Fruit fly (Drosophila melanogaster) whole organism, prepupa: ENCODE results near the gene CG31550.
A peak's percentile ranks its signal among the peaks of the same experiment; 100 is the strongest.

Experiments used
- CG11294 ChIP-seq: fragments of 200-800 bp; sonication (Bioruptor generic); IDR thresholded peaks from 2 replicates; pipeline ENCODE4 v1.3.6; 2022; ENCODE audit warnings: missing biosample characterization, missing genetic modification characterization
- CG16779 ChIP-seq: fragments of 200-800 bp; sonication (Bioruptor generic); optimal IDR thresholded peaks from 3 replicates; lab custom pipeline; 2017; ENCODE audit warnings: missing biosample characterization, mild to moderate bottlenecking, missing genetic modification characterization
- Eip75B ChIP-seq: fragments of 200-800 bp; sonication (Bioruptor generic); optimal IDR thresholded peaks from 3 replicates; lab custom pipeline; 2016; ENCODE audit warnings: missing biosample characterization, missing genetic modification characterization
- Gug ChIP-seq: fragments of 200-800 bp; sonication (Bioruptor generic); IDR thresholded peaks from 2 replicates; pipeline ENCODE4 v1.3.6; 2022; ENCODE audit warnings: missing biosample characterization, missing genetic modification characterization
- OdsH ChIP-seq: fragments of 200-800 bp; sonication (Bioruptor generic); optimal IDR thresholded peaks from 3 replicates; lab custom pipeline; 2016; ENCODE audit warnings: missing biosample characterization, missing genetic modification characterization
- Smox ChIP-seq: fragments of 200-800 bp; sonication (Bioruptor generic); optimal IDR thresholded peaks from 3 replicates; lab custom pipeline; 2016; ENCODE audit warnings: missing biosample characterization, missing genetic modification characterization
- cyc ChIP-seq: fragments of 200-800 bp; sonication (Bioruptor generic); optimal IDR thresholded peaks from 3 replicates; lab custom pipeline; 2016; ENCODE audit warnings: missing biosample characterization, missing genetic modification characterization
- esn ChIP-seq: fragments of 200-800 bp; sonication (Bioruptor generic); optimal IDR thresholded peaks from 2 replicates; lab custom pipeline; 2016; ENCODE audit warnings: missing biosample characterization, mild to moderate bottlenecking, missing genetic modification characterization, moderate library complexity
- fd85E ChIP-seq: fragments of 200-800 bp; sonication (Bioruptor generic); optimal IDR thresholded peaks from 3 replicates; lab custom pipeline; 2016; ENCODE audit warnings: missing biosample characterization, missing genetic modification characterization
- lz ChIP-seq: fragments of 200-800 bp; sonication (Bioruptor generic); optimal IDR thresholded peaks from 3 replicates; lab custom pipeline; 2016; ENCODE audit warnings: missing biosample characterization, missing genetic modification characterization
- vri ChIP-seq: fragments of 200-800 bp; sonication (Bioruptor generic); optimal IDR thresholded peaks from 3 replicates; lab custom pipeline; 2016; ENCODE audit warnings: missing biosample characterization, mild to moderate bottlenecking, missing genetic modification characterization

- TF ChIP-seq Gug (GFP tag; lab: Robert Waterston, UW): no peak
- no peak for TF ChIP-seq cyc (GFP tag; lab: Kevin White, UChicago)
- no peak for TF ChIP-seq Eip75B (GFP tag; lab: Kevin White, UChicago)
- no peak for TF ChIP-seq lz (GFP tag; lab: Kevin White, UChicago)
- no peak for TF ChIP-seq Smox (GFP tag; lab: Kevin White, UChicago)
- TF ChIP-seq esn: peak; percentile 29
- no peak for TF ChIP-seq fd85E (GFP tag; lab: Kevin White, UChicago)
- no peak for TF ChIP-seq OdsH (GFP tag; lab: Kevin White, UChicago)
- no peak for TF ChIP-seq CG16779 (tag; lab: Kevin White, UChicago)
- TF ChIP-seq CG11294 (GFP tag; lab: Robert Waterston, UW): no peak
- TF ChIP-seq vri (GFP tag; lab: Kevin White, UChicago): no peak
These were observed 1.7 kb upstream of the CG31550 start, which contains the start of gene ksr for dm6 chr3R:5483488-5484109.
